Worm (Caenorhabditis elegans): ENCODE results near the gene R144.3.
"Not testable (repeated sequence)": the region's sequence is repeated elsewhere in the genome, so short reads cannot be mapped to it uniquely, and the experiment has no call there.

ce11 chrIII:4980367-4980766 is 41.4 kb upstream of the R144.3 start, which contains the start of gene C27F2.6:
- TF ChIP-seq lin-13 (GFP tag; optimal IDR thresholded peaks at IDR 0.05); mdl-1 (tag; optimal IDR thresholded peaks at IDR 0.05); lsy-2 (tag; optimal IDR thresholded peaks at IDR 0.05); ama-1 (optimal IDR thresholded peaks at IDR 0.05); nhr-77 (tag; optimal IDR thresholded peaks at IDR 0.05); snpc-4 (tag; optimal IDR thresholded peaks at IDR 0.05); skn-1 (tag; optimal IDR thresholded peaks at IDR 0.05); F13H6.1 (tag; optimal IDR thresholded peaks at IDR 0.05); nhr-11 (tag; optimal IDR thresholded peaks at IDR 0.05); ztf-11 (tag; optimal IDR thresholded peaks at IDR 0.05); nhr-12 (tag; optimal IDR thresholded peaks at IDR 0.05); aly-2 (tag; optimal IDR thresholded peaks at IDR 0.05); ZK546.5 (tag; optimal IDR thresholded peaks at IDR 0.05); unc-62 (GFP tag; optimal IDR thresholded peaks at IDR 0.05): not testable (repeated sequence)
